Worm (Caenorhabditis elegans): Measurements from ENCODE around the gene ZK673.11.
A peak's percentile ranks its signal among the peaks of the same experiment; 100 is the strongest.

Gene ZK673.11

DNA sequence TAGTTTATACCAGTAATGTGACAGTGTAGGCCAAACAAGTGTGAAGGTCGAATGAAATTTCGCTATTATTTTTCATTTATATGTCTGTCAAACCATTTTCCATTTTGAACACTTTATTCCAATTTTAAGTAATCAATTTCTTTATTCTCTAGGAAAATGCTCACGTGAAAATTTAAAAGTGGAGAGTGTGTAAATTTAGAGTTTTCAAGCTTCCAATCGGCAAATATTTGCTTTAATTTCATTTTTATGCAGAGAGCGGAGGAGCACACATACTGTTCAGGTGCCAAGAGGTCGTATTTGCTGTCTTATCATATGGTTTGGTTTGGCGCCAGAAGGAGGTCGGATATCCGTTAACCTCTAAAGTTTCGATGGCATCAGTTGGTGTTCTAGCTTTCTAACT, 10.3 kb upstream of the ZK673.11 start (continued):
- TF ChIP-seq cey-2 (tag; optimal IDR thresholded peaks at IDR 0.05; ENCODE audit: borderline replicate concordance, insufficient read depth) = no peak
- no peak for TF ChIP-seq zfp-2 (tag; optimal IDR thresholded peaks at IDR 0.05)
- TF ChIP-seq aha-1 (tag) = peak; percentile 74
- TF ChIP-seq F37D6.2 (tag; optimal IDR thresholded peaks at IDR 0.05) = no peak
- no peak for TF ChIP-seq dve-1 (tag; optimal IDR thresholded peaks at IDR 0.05; ENCODE audit: insufficient read depth)
- TF ChIP-seq rbr-2 (tag; optimal IDR thresholded peaks at IDR 0.05) = no peak
- TF ChIP-seq sdz-12 (GFP tag; optimal IDR thresholded peaks at IDR 0.05) = peak; percentile 44
- TF ChIP-seq daf-8 (GFP tag; IDR thresholded peaks at IDR 0.05) = no peak
- no peak for TF ChIP-seq Y105C5A.15 (GFP tag; IDR thresholded peaks at IDR 0.05)
- no peak for TF ChIP-seq unc-62 (GFP tag; optimal IDR thresholded peaks at IDR 0.05 in 1 of 2)
- TF ChIP-seq unc-62 (tag; optimal IDR thresholded peaks at IDR 0.05) = no peak
- TF ChIP-seq F49E8.2 (tag; optimal IDR thresholded peaks at IDR 0.05; ENCODE audit: borderline replicate concordance) = no peak
- no peak for TF ChIP-seq F44E2.7 (GFP tag; IDR thresholded peaks at IDR 0.05)
- TF ChIP-seq nhr-11 (tag; optimal IDR thresholded peaks at IDR 0.05) = peak; percentile 33
- no peak for TF ChIP-seq aly-2 (tag; optimal IDR thresholded peaks at IDR 0.05)
- TF ChIP-seq snpc-4 (tag; optimal IDR thresholded peaks at IDR 0.05) = no peak
- no peak for TF ChIP-seq nhr-76 (tag; optimal IDR thresholded peaks at IDR 0.05)
- TF ChIP-seq dpl-1 (GFP tag; optimal IDR thresholded peaks at IDR 0.05) = no peak
- no peak for TF ChIP-seq pha-4 (GFP tag; IDR thresholded peaks at IDR 0.05)
- no peak for TF ChIP-seq pha-4 (tag; optimal IDR thresholded peaks at IDR 0.05)
- no peak for TF ChIP-seq lim-7 (GFP tag; IDR thresholded peaks at IDR 0.05)
- TF ChIP-seq madf-5 (GFP tag; IDR thresholded peaks at IDR 0.05) = 0 out of 4 replicates have a peak, but pooled peaks of 1 of the 2 experiments have one; percentile 11
- TF ChIP-seq dmd-8 (GFP tag; IDR thresholded peaks at IDR 0.05) = no peak
- no peak for TF ChIP-seq mes-2 (tag; optimal IDR thresholded peaks at IDR 0.05; ENCODE audit: poor library complexity, severe bottlenecking)
- TF ChIP-seq lin-15B (tag; optimal IDR thresholded peaks at IDR 0.05) = no peak
- TF ChIP-seq spr-1 (tag; optimal IDR thresholded peaks at IDR 0.05) = no peak
- no peak for TF ChIP-seq ZK337.2 (GFP tag; IDR thresholded peaks at IDR 0.05)
- TF ChIP-seq fos-1 (tag; optimal IDR thresholded peaks at IDR 0.05) = no peak
- no peak for TF ChIP-seq dmd-9 (GFP tag; IDR thresholded peaks at IDR 0.05)
- TF ChIP-seq nhr-10 (tag; optimal IDR thresholded peaks at IDR 0.05) = no peak
- TF ChIP-seq egl-43 (GFP tag; IDR thresholded peaks at IDR 0.05) = 0 out of 2 replicates have a peak, but pooled peaks have one; percentile 14
- no peak for TF ChIP-seq attf-4 (tag; optimal IDR thresholded peaks at IDR 0.05)
- TF ChIP-seq hlh-30 (tag; optimal IDR thresholded peaks at IDR 0.05; ENCODE audit: insufficient read depth) = no peak

DNA sequence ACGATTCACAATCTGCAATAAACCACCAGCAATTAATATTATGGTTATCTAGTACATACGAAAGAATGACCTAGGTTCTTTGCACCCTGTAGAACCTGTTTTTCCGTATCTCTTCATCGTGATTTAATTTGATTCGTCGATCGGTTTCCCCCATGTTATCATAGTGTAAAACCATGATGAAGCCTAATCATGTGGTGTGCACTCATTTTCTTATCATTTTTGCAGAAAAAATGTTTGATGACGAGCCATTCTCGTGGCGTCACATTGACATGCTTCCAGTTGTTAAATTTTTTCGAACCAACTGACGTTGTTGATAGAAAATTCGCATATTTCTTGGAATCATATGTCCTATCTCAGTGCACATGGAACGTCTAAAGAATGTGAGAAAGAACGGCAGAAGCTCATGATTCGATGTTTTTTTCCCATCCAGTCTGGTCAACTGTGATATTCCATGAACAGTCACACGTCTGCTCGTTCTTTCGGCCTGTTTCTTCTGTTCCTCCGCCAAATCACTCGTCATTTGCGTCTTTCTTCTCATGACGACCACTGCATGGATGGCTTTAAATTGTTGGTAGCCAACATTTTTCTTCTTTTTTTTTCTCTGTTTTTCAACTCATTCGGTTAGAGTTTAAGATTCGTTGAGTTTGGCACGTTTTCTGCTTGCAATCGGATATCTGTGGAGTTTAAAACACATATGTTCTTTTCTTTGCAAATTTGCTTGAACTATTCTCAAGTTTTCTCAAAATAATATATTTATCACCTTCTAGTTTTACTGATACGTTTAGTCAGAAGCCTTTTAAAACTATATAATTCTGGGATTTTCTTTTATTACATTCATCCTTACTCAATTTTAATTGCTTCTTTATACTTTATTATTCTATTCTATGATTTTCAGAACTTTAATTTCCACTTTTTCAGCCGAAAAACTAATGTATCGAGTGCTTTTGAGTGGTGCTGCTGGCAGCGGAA, 9.4 kb upstream of the ZK673.11 start, which contains the start of gene ZK673.2:
Gene ZK673.2 (plus strand): TSS at position 919 of the 969 bp plus-strand sequence.
- TF ChIP-seq duxl-1 (tag; optimal IDR thresholded peaks at IDR 0.05; ENCODE audit: poor library complexity) (no peak), Y75B8A.6 (GFP tag; IDR thresholded peaks at IDR 0.05) (no peak), daf-16 (GFP tag; optimal IDR thresholded peaks at IDR 0.05) (peak in 1 of 2 experiments; percentile 28), daf-16 (tag; optimal IDR thresholded peaks at IDR 0.05) (peak; percentile 61), R02D3.7 (tag; optimal IDR thresholded peaks at IDR 0.05) (no peak), set-16 (GFP tag; IDR thresholded peaks at IDR 0.05) (no peak), ztf-7 (tag; optimal IDR thresholded peaks at IDR 0.05) (no peak), fos-1 (tag; optimal IDR thresholded peaks at IDR 0.05) (no peak), ceh-32 (tag; optimal IDR thresholded peaks at IDR 0.05; ENCODE audit: poor library complexity) (no peak), zip-11 (GFP tag; IDR thresholded peaks at IDR 0.05) (no peak), ztf-11 (tag; optimal IDR thresholded peaks at IDR 0.05) (no peak), snpc-4 (tag; optimal IDR thresholded peaks at IDR 0.05) (no peak), snpc-1.2 (GFP tag; IDR thresholded peaks at IDR 0.05) (no peak), nhr-102 (tag; optimal IDR thresholded peaks at IDR 0.05) (no peak), tra-1 (GFP tag; IDR thresholded peaks at IDR 0.05) (peak; percentile 67), lin-39 (tag; optimal IDR thresholded peaks at IDR 0.05) (no peak), madf-9 (GFP tag; conservative IDR thresholded peaks at IDR 0.05) (no peak), aly-2 (tag; optimal IDR thresholded peaks at IDR 0.05) (no peak), sdz-12 (GFP tag; optimal IDR thresholded peaks at IDR 0.05) (no peak), zfp-3 (GFP tag; conservative IDR thresholded peaks at IDR 0.05) (no peak), nhr-42 (GFP tag; IDR thresholded peaks at IDR 0.05) (no peak), ceh-82 (tag; optimal IDR thresholded peaks at IDR 0.05) (no peak)
